Worm (Caenorhabditis elegans) whole organism, L2 larva: Measurements from ENCODE around the gene mec-4.

Experiments
- ceh-16 ChIP-seq: fragments of 150-350 bp; optimal IDR thresholded peaks from 2 replicates; lab custom pipeline; 2014; ENCODE audit warnings: missing biosample characterization, missing genetic modification characterization
- egl-27 ChIP-seq: sonication (generic microtip); optimal IDR thresholded peaks from 3 replicates; lab custom pipeline; 2017; ENCODE audit warnings: missing biosample characterization, missing genetic modification reagents, missing genetic modification characterization
- elt-1 ChIP-seq: fragments of 150-350 bp; optimal IDR thresholded peaks from 2 replicates; lab custom pipeline; 2014; ENCODE audit warnings: missing biosample characterization, missing genetic modification characterization
- lin-39 ChIP-seq: fragments of 150-350 bp; optimal IDR thresholded peaks from 2 replicates; lab custom pipeline; 2014; ENCODE audit warnings: missing biosample characterization, missing genetic modification reagents, missing genetic modification characterization
- lsy-2 ChIP-seq, 2 experiments: fragments of 150-350 bp in 1 of 2; sonication (generic microtip) in 1 of 2; optimal IDR thresholded peaks; 2 replicates each; lab custom pipeline; 2014 to 2017; ENCODE audit warnings: missing biosample characterization in 2 of 2, missing genetic modification characterization in 2 of 2
- nhr-11 ChIP-seq: fragments of 150-350 bp; optimal IDR thresholded peaks from 2 replicates; lab custom pipeline; 2014; ENCODE audit warnings: missing biosample characterization, missing genetic modification characterization
- unc-39 ChIP-seq: fragments of 150-350 bp; optimal IDR thresholded peaks from 2 replicates; lab custom pipeline; 2014; ENCODE audit warnings: missing biosample characterization, missing genetic modification characterization
- zag-1 ChIP-seq: fragments of 150-350 bp; optimal IDR thresholded peaks from 2 replicates; lab custom pipeline; 2014; ENCODE audit warnings: missing biosample characterization, missing genetic modification characterization

DNA sequence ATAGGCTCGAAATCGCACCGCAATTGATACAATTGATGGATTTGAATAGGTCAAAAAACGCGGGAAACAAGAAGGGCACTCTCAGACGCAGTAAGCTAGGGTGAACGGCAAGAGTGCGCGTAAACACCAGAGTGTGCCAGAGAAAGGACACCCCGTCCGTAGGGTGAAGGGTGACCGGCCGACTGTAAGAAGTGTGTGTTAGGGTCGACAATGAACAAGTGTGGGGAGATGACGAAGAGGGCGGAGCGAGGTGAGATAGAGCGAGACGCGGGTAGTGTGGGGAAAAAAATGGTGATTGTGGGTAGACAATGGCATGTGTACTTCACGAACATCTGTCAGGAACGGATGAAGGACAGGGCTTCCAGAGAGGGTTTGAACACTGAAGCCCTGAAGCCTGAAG is 36.0 kb downstream of the mec-4 start:
- no peak for TF ChIP-seq unc-39 (tag; lab: Kevin White, UChicago)
- no peak for TF ChIP-seq ceh-16 (tag; lab: Kevin White, UChicago)
- no peak for TF ChIP-seq zag-1 (tag; lab: Kevin White, UChicago)
- TF ChIP-seq egl-27, result no peak
- TF ChIP-seq nhr-11 (tag; lab: Kevin White, UChicago), result no peak
- TF ChIP-seq elt-1 (tag; lab: Kevin White, UChicago), result no peak
- no peak for TF ChIP-seq lsy-2 (tag; optimal IDR thresholded peaks at IDR 0.05; lab: Kevin White, UChicago)
- no peak for TF ChIP-seq lin-39 (tag; lab: Kevin White, UChicago)
